Fruit fly (Drosophila melanogaster) whole organism, embryonic: ENCODE results near the gene CG5500.

Experiments used
- Ada2b ChIP-seq: fragments of 200-800 bp; sonication (Bioruptor generic); IDR thresholded peaks from 2 replicates; pipeline ENCODE4 v1.3.6; 2022; ENCODE audit warnings: missing biosample characterization, missing genetic modification characterization
- CG10267 ChIP-seq: fragments of 200-800 bp; sonication (Bioruptor generic); optimal IDR thresholded peaks from 2 replicates; lab custom pipeline; 2018; ENCODE audit warnings: missing biosample characterization, mild to moderate bottlenecking, missing genetic modification characterization, moderate library complexity
- CG10654 ChIP-seq: fragments of 200-800 bp; sonication (Bioruptor generic); optimal IDR thresholded peaks from 2 replicates; lab custom pipeline; 2016; ENCODE audit warnings: missing biosample characterization, missing genetic modification characterization
- CG12104 ChIP-seq: fragments of 200-800 bp; sonication (Bioruptor generic); optimal IDR thresholded peaks from 3 replicates; lab custom pipeline; 2016; ENCODE audit warnings: missing biosample characterization, missing genetic modification characterization
- CG1233 ChIP-seq: fragments of 200-800 bp; sonication (Bioruptor generic); optimal IDR thresholded peaks from 4 replicates; lab custom pipeline; 2018; ENCODE audit warnings: missing biosample characterization, mild to moderate bottlenecking, missing genetic modification characterization
- CG14014 ChIP-seq: fragments of 200-800 bp; sonication (Bioruptor generic); IDR thresholded peaks from 2 replicates; pipeline ENCODE4 v1.3.6; 2022; ENCODE audit warnings: missing biosample characterization, missing genetic modification characterization
- CG1603 ChIP-seq: fragments of 200-800 bp; sonication (Bioruptor generic); optimal IDR thresholded peaks from 2 replicates; lab custom pipeline; 2019; ENCODE audit warnings: missing biosample characterization, mild to moderate bottlenecking, missing genetic modification characterization, moderate library complexity
- CG16863 ChIP-seq: fragments of 200-800 bp; sonication (Bioruptor generic); optimal IDR thresholded peaks from 3 replicates; lab custom pipeline; 2016; ENCODE audit warnings: missing biosample characterization, missing genetic modification characterization
- CG17328 ChIP-seq: fragments of 200-800 bp; sonication (Bioruptor generic); IDR thresholded peaks from 2 replicates; pipeline ENCODE4 v1.3.6; 2022; ENCODE audit warnings: missing biosample characterization, missing genetic modification characterization
- CG17829 ChIP-seq: fragments of 200-800 bp; optimal IDR thresholded peaks from 2 replicates; lab custom pipeline; 2019; ENCODE audit warnings: missing biosample characterization, mild to moderate bottlenecking, missing genetic modification characterization, moderate library complexity
- CG2199 ChIP-seq: fragments of 200-800 bp; sonication (Bioruptor generic); IDR thresholded peaks from 3 replicates; pipeline ENCODE4 v1.3.6; 2022; ENCODE audit warnings: missing biosample characterization, missing genetic modification characterization
- CG4328 ChIP-seq: fragments of 200-800 bp; sonication (Bioruptor generic); optimal IDR thresholded peaks from 3 replicates; lab custom pipeline; 2017; ENCODE audit warnings: missing biosample characterization, missing genetic modification reagents, missing genetic modification characterization
- CG7928 ChIP-seq: fragments of 200-800 bp; sonication (Bioruptor generic); optimal IDR thresholded peaks from 2 replicates; lab custom pipeline; 2017; ENCODE audit warnings: missing biosample characterization, mild to moderate bottlenecking, missing genetic modification characterization
- CG8478 ChIP-seq: fragments of >200 bp; optimal IDR thresholded peaks from 2 replicates; lab custom pipeline; 2018
- CG9817 ChIP-seq: fragments of 200-800 bp; sonication (Bioruptor generic); optimal IDR thresholded peaks from 2 replicates; lab custom pipeline; 2018; ENCODE audit warnings: missing biosample characterization, mild to moderate bottlenecking, missing genetic modification characterization, moderate library complexity
- Chrac-16 ChIP-seq: fragments of 200-800 bp; sonication (Bioruptor generic); optimal IDR thresholded peaks from 3 replicates; lab custom pipeline; 2016; ENCODE audit warnings: missing biosample characterization, missing genetic modification characterization
- CoRest ChIP-seq: fragments of 200-800 bp; sonication (Bioruptor generic); optimal IDR thresholded peaks from 3 replicates; lab custom pipeline; 2018; ENCODE audit warnings: missing biosample characterization, mild to moderate bottlenecking, missing genetic modification characterization, moderate library complexity
- Dad ChIP-seq: fragments of 200-800 bp; sonication (Bioruptor generic); optimal IDR thresholded peaks from 3 replicates; lab custom pipeline; 2016; ENCODE audit warnings: missing biosample characterization, missing genetic modification characterization
- ERR ChIP-seq: fragments of 200-800 bp; sonication (Bioruptor generic); optimal IDR thresholded peaks from 2 replicates; lab custom pipeline; 2016; ENCODE audit warnings: missing biosample characterization, missing genetic modification characterization
- Ets65A ChIP-seq: fragments of 200-800 bp; sonication (Bioruptor generic); peaks from one replicate; lab custom pipeline; 2016; ENCODE audit warnings: missing biosample characterization, missing genetic modification characterization
- Fer1 ChIP-seq: fragments of 200-800 bp; sonication (Bioruptor generic); optimal IDR thresholded peaks from 2 replicates; lab custom pipeline; 2017; ENCODE audit warnings: missing biosample characterization, mild to moderate bottlenecking, missing genetic modification characterization
- Gsc ChIP-seq: fragments of 200-800 bp; sonication (Bioruptor generic); IDR thresholded peaks from 2 replicates; pipeline ENCODE4 v1.3.6; 2022; ENCODE audit warnings: missing biosample characterization, missing genetic modification characterization
- H15 ChIP-seq: fragments of 200-800 bp; sonication (Bioruptor generic); IDR thresholded peaks from 3 replicates; pipeline ENCODE4 v1.3.6; 2022; ENCODE audit warnings: missing biosample characterization, missing genetic modification characterization
- HmgZ ChIP-seq: fragments of 200-800 bp; sonication (Bioruptor generic); optimal IDR thresholded peaks from 2 replicates; lab custom pipeline; 2018; ENCODE audit warnings: missing biosample characterization, mild to moderate bottlenecking, missing genetic modification characterization
- Mad ChIP-seq: fragments of 200-800 bp; sonication (Bioruptor generic); optimal IDR thresholded peaks from 2 replicates; lab custom pipeline; 2016; ENCODE audit warnings: missing biosample characterization, missing genetic modification characterization
- Optix ChIP-seq: fragments of 200-800 bp; sonication (Bioruptor generic); IDR thresholded peaks from 3 replicates; pipeline ENCODE4 v1.3.6; 2022; ENCODE audit warnings: missing biosample characterization, missing genetic modification characterization
- Pdp1 ChIP-seq, 2 experiments: fragments of 200-800 bp; sonication (Bioruptor generic); optimal IDR thresholded peaks; 3 replicates each; lab custom pipeline; 2016; ENCODE audit warnings: missing biosample characterization in 2 of 2, missing genetic modification characterization in 2 of 2, mild to moderate bottlenecking in 1 of 2, moderate library complexity in 1 of 2
- Side ChIP-seq: fragments of 200-800 bp; sonication (Bioruptor generic); optimal IDR thresholded peaks from 2 replicates; lab custom pipeline; 2016; ENCODE audit warnings: missing biosample characterization, missing genetic modification characterization
- Stat92E ChIP-seq, 3 experiments: fragments of >200 bp in 2 of 3; fragments of 200-800 bp in 1 of 3; sonication (Bioruptor generic) in 1 of 3; optimal IDR thresholded peaks; 2 replicates each; lab custom pipeline; 2017 to 2019; ENCODE audit warnings: missing biosample characterization in 3 of 3, missing genetic modification characterization in 3 of 3, mild to moderate bottlenecking in 1 of 3, moderate library complexity in 1 of 3
- Usf ChIP-seq: fragments of 200-800 bp; sonication (Bioruptor generic); optimal IDR thresholded peaks from 2 replicates; lab custom pipeline; 2017; ENCODE audit warnings: missing genotype, missing biosample characterization, missing genetic modification characterization
- Vsx1 ChIP-seq: fragments of 200-800 bp; sonication (Bioruptor generic); optimal IDR thresholded peaks from 2 replicates; lab custom pipeline; 2017; ENCODE audit warnings: missing biosample characterization, mild to moderate bottlenecking, missing genetic modification characterization, missing genetic modification reagents
- ab ChIP-seq: fragments of 200-800 bp; sonication (Bioruptor generic); optimal IDR thresholded peaks from 2 replicates; lab custom pipeline; 2016; ENCODE audit warnings: missing biosample characterization, missing genetic modification characterization
- btn ChIP-seq: fragments of 200-800 bp; sonication (Bioruptor generic); optimal IDR thresholded peaks from 2 replicates; lab custom pipeline; 2016; ENCODE audit warnings: missing biosample characterization, missing genetic modification characterization
- caup ChIP-seq: fragments of 200-800 bp; sonication (Bioruptor generic); optimal IDR thresholded peaks from 3 replicates; lab custom pipeline; 2017; ENCODE audit warnings: missing biosample characterization, mild to moderate bottlenecking, missing genetic modification characterization, moderate library complexity; ENCODE audit not compliant: severe bottlenecking
- corto ChIP-seq: fragments of 200-800 bp; sonication (Bioruptor generic); optimal IDR thresholded peaks from 2 replicates; lab custom pipeline; 2016; ENCODE audit warnings: missing biosample characterization, mild to moderate bottlenecking, missing genetic modification characterization, moderate library complexity
- cwo ChIP-seq: fragments of 200-800 bp; sonication (Bioruptor generic); optimal IDR thresholded peaks from 3 replicates; lab custom pipeline; 2017; ENCODE audit warnings: missing biosample characterization, missing genetic modification characterization, mild to moderate bottlenecking, moderate library complexity, missing genetic modification reagents
- en ChIP-seq: fragments of 200-800 bp; sonication (Bioruptor generic); optimal IDR thresholded peaks from 2 replicates; lab custom pipeline; 2016; ENCODE audit warnings: missing biosample characterization, missing genetic modification characterization
- fd3F ChIP-seq: fragments of 200-800 bp; sonication (Bioruptor generic); optimal IDR thresholded peaks from 2 replicates; lab custom pipeline; 2018; ENCODE audit warnings: missing biosample characterization, mild to moderate bottlenecking, missing genetic modification characterization, moderate library complexity
- gcm2 ChIP-seq: fragments of 200-800 bp; sonication (Bioruptor generic); optimal IDR thresholded peaks from 2 replicates; lab custom pipeline; 2016; ENCODE audit warnings: missing biosample characterization, missing genetic modification characterization
- insv ChIP-seq, 2 experiments: fragments of 200-800 bp; sonication (Bioruptor generic); optimal IDR thresholded peaks; 3 replicates each; lab custom pipeline; 2016 to 2018; ENCODE audit warnings: missing biosample characterization in 2 of 2, missing genetic modification characterization in 2 of 2
- lov ChIP-seq, 2 experiments: fragments of 200-800 bp in 1 of 2; fragments of >200 bp in 1 of 2; sonication (Bioruptor generic) in 1 of 2; IDR thresholded peaks in 1 of 2; optimal IDR thresholded peaks in 1 of 2; 2 replicates in 1 of 2; 3 replicates in 1 of 2; pipeline versions ENCODE4 v1.3.6 to Lab custom; 2017 to 2022; ENCODE audit warnings: missing biosample characterization in 1 of 2, missing genetic modification characterization in 1 of 2
- oc ChIP-seq: fragments of 200-800 bp; sonication (Bioruptor generic); optimal IDR thresholded peaks from 2 replicates; lab custom pipeline; 2018; ENCODE audit warnings: missing biosample characterization, mild to moderate bottlenecking, missing genetic modification characterization, moderate library complexity
- p53 ChIP-seq: fragments of 200-800 bp; sonication (Bioruptor generic); optimal IDR thresholded peaks from 2 replicates; lab custom pipeline; 2016; ENCODE audit warnings: missing biosample characterization, missing genetic modification characterization
- pfk ChIP-seq: fragments of 200-800 bp; sonication (Bioruptor generic); optimal IDR thresholded peaks from 2 replicates; lab custom pipeline; 2018; ENCODE audit warnings: missing biosample characterization, mild to moderate bottlenecking, missing genetic modification characterization, moderate library complexity
- pzg ChIP-seq: fragments of 200-800 bp; sonication (Bioruptor generic); optimal IDR thresholded peaks from 3 replicates; lab custom pipeline; 2018; ENCODE audit warnings: missing biosample characterization, mild to moderate bottlenecking, missing genetic modification characterization, moderate library complexity
- sc ChIP-seq, 3 experiments: fragments of >200 bp in 2 of 3; fragments of 200-800 bp in 1 of 3; sonication (Bioruptor generic) in 1 of 3; optimal IDR thresholded peaks; 2 replicates in 2 of 3; 3 replicates in 1 of 3; lab custom pipeline; 2017; ENCODE audit warnings: mild to moderate bottlenecking in 1 of 3, missing biosample characterization in 1 of 3, missing genetic modification characterization in 1 of 3, missing genetic modification reagents in 1 of 3
- schlank ChIP-seq: fragments of 200-800 bp; sonication (Bioruptor generic); optimal IDR thresholded peaks from 2 replicates; lab custom pipeline; 2018; ENCODE audit warnings: missing biosample characterization, mild to moderate bottlenecking, missing genetic modification characterization
- so ChIP-seq: fragments of 200-800 bp; sonication (Bioruptor generic); IDR thresholded peaks from 3 replicates; pipeline ENCODE4 v1.3.6; 2022; ENCODE audit warnings: missing biosample characterization, missing genetic modification characterization
- ssp ChIP-seq: fragments of 200-800 bp; sonication (Bioruptor generic); IDR thresholded peaks from 2 replicates; pipeline ENCODE4 v1.3.6; 2022; ENCODE audit warnings: missing biosample characterization, missing genetic modification characterization
- zen ChIP-seq: fragments of 200-800 bp; sonication (Bioruptor generic); optimal IDR thresholded peaks from 3 replicates; lab custom pipeline; 2018; ENCODE audit warnings: missing biosample characterization, mild to moderate bottlenecking, missing genetic modification characterization, moderate library complexity

Gene CG5500

dm6 chr3R:26923830-26924333 lies 47.5 kb downstream of the CG5500 start (continued):
- TF ChIP-seq lov (optimal IDR thresholded peaks at IDR 0.05; lab: Kevin White, UChicago) (no peak), lov (GFP tag; IDR thresholded peaks at IDR 0.05; lab: Robert Waterston, UW) (no peak), CoRest (peak; percentile 40), ERR (GFP tag; lab: Kevin White, UChicago) (no peak), Dad (GFP tag; lab: Kevin White, UChicago) (no peak), Chrac-16 (GFP tag; lab: Kevin White, UChicago) (no peak), sc (optimal IDR thresholded peaks at IDR 0.05; lab: Kevin White, UChicago) (no peak), sc (GFP tag; optimal IDR thresholded peaks at IDR 0.05; lab: Kevin White, UChicago) (peak; percentile 41), Fer1 (GFP tag; lab: Kevin White, UChicago) (peak; percentile 74), Optix (GFP tag; lab: Robert Waterston, UW) (no peak), p53 (no peak), Pdp1 (GFP tag; optimal IDR thresholded peaks at IDR 0.05; lab: Kevin White, UChicago) (peak; percentile 16 to 48), so (GFP tag; lab: Robert Waterston, UW) (no peak), HmgZ (tag; lab: Kevin White, UChicago) (no peak), Stat92E (GFP tag; optimal IDR thresholded peaks at IDR 0.05; lab: Kevin White, UChicago) (no peak), Usf (GFP tag; lab: Kevin White, UChicago) (no peak), Side (no peak), oc (tag; lab: Kevin White, UChicago) (no peak), CG10267 (tag; lab: Kevin White, UChicago) (peak; percentile 47), cwo (GFP tag; lab: Kevin White, UChicago) (peak; percentile 61), CG7928 (GFP tag; lab: Kevin White, UChicago) (no peak), CG10654 (GFP tag; lab: Kevin White, UChicago) (peak; percentile 43), H15 (GFP tag; lab: Robert Waterston, UW) (no peak), CG1603 (tag; lab: Kevin White, UChicago) (peak; percentile 39), CG9817 (tag; lab: Kevin White, UChicago) (peak; percentile 27), gcm2 (GFP tag; lab: Kevin White, UChicago) (no peak), Mad (GFP tag; lab: Kevin White, UChicago) (no peak), CG4328 (GFP tag; lab: Kevin White, UChicago) (peak; percentile 46), ssp (GFP tag; lab: Robert Waterston, UW) (no peak), CG16863 (GFP tag; lab: Kevin White, UChicago) (no peak), fd3F (no peak), CG17328 (GFP tag; lab: Robert Waterston, UW) (no peak), CG2199 (GFP tag; lab: Robert Waterston, UW) (no peak), CG12104 (peak; percentile 37), Vsx1 (GFP tag; lab: Kevin White, UChicago) (peak; percentile 66), CG17829 (tag; lab: Kevin White, UChicago) (peak; percentile 39), en (no peak), CG1233 (GFP tag; lab: Kevin White, UChicago) (peak; percentile 0), Gsc (GFP tag; lab: Robert Waterston, UW) (no peak), schlank (tag; lab: Kevin White, UChicago) (no peak), pzg (GFP tag; lab: Kevin White, UChicago) (no peak), CG8478 (lab: Kevin White, UChicago) (no peak), btn (GFP tag; lab: Kevin White, UChicago) (no peak), Ada2b (GFP tag; lab: Robert Waterston, UW) (peak; percentile 42; the same call in 1 of the 2 replicates), pfk (GFP tag; lab: Kevin White, UChicago) (no peak), caup (GFP tag; lab: Kevin White, UChicago) (peak; percentile 55), Ets65A (GFP tag; lab: Kevin White, UChicago) (no peak), ab (GFP tag; lab: Kevin White, UChicago) (no peak), CG14014 (GFP tag; lab: Robert Waterston, UW) (peak; percentile 47; the same call in 1 of the 2 replicates), zen (tag; lab: Kevin White, UChicago) (no peak), insv (GFP tag; optimal IDR thresholded peaks at IDR 0.05; lab: Kevin White, UChicago) (no peak), corto (GFP tag; lab: Kevin White, UChicago) (no peak)
